Worm (Caenorhabditis elegans) whole organism, L1 larva: Measurements from ENCODE around the gene degl-1.

ENCODE experiments used
- C04F5.9 ChIP-seq: sonication (generic microtip); optimal IDR thresholded peaks from 2 replicates; lab custom pipeline; 2016; ENCODE audit warnings: missing genetic modification characterization, missing compliant biosample characterization
- C16A3.4 ChIP-seq: fragments of 150-350 bp; optimal IDR thresholded peaks from 2 replicates; lab custom pipeline; 2014; ENCODE audit warnings: missing biosample characterization, missing genetic modification characterization
- C34B4.2 ChIP-seq: sonication (generic microtip); optimal IDR thresholded peaks from 2 replicates; lab custom pipeline; 2017; ENCODE audit warnings: mild to moderate bottlenecking, missing genetic modification characterization, missing compliant biosample characterization
- aha-1 ChIP-seq: fragments of 150-350 bp; optimal IDR thresholded peaks from 2 replicates; lab custom pipeline; 2014; ENCODE audit warnings: missing biosample characterization, missing genetic modification characterization
- ceh-63 ChIP-seq: fragments of 200-800 bp; sonication (Bioruptor generic); optimal IDR thresholded peaks from 2 replicates; lab custom pipeline; 2018; ENCODE audit warnings: mild to moderate bottlenecking, missing genetic modification characterization, missing compliant biosample characterization
- ceh-88 ChIP-seq: fragments of 200-800 bp; sonication (Bioruptor generic); IDR thresholded peaks from 2 replicates; pipeline ENCODE4 v1.3.6; 2022; ENCODE audit warnings: missing genetic modification characterization, missing compliant biosample characterization
- ceh-90 ChIP-seq: sonication (generic microtip); optimal IDR thresholded peaks from 2 replicates; lab custom pipeline; 2016; ENCODE audit warnings: missing genetic modification characterization, missing compliant biosample characterization
- ces-1 ChIP-seq: fragments of 150-350 bp; optimal IDR thresholded peaks from 2 replicates; lab custom pipeline; 2014; ENCODE audit warnings: missing biosample characterization, missing genetic modification reagents, missing genetic modification characterization
- dpl-1 ChIP-seq, 3 experiments: fragments of 150-350 bp in 2 of 3; sonication (generic microtip) in 1 of 3; optimal IDR thresholded peaks; 2 replicates each; lab custom pipeline; 2014 to 2017; ENCODE audit warnings: missing biosample characterization in 3 of 3, missing genetic modification characterization in 3 of 3, missing genetic modification reagents in 3 of 3
- dsc-1 ChIP-seq: sonication (generic microtip); optimal IDR thresholded peaks from 2 replicates; lab custom pipeline; 2016; ENCODE audit warnings: mild to moderate bottlenecking, missing genetic modification characterization, missing compliant biosample characterization
- efl-1 ChIP-seq, 4 experiments: fragments of 150-350 bp; optimal IDR thresholded peaks in 3 of 4; peaks in 1 of 4; 1 replicate in 1 of 4; 2 replicates in 3 of 4; lab custom pipeline; 2014; ENCODE audit warnings: missing biosample characterization in 2 of 4, missing genetic modification characterization in 2 of 4, missing genetic modification reagents in 2 of 4
- efl-3 ChIP-seq: fragments of 200-800 bp; sonication (Bioruptor generic); optimal IDR thresholded peaks from 2 replicates; lab custom pipeline; 2018; ENCODE audit warnings: mild to moderate bottlenecking, missing genetic modification characterization, missing compliant biosample characterization
- egl-13 ChIP-seq: sonication (generic microtip); optimal IDR thresholded peaks from 2 replicates; lab custom pipeline; 2016; ENCODE audit warnings: missing genotype, missing genetic modification reagents, missing genetic modification characterization, missing compliant biosample characterization
- elt-2 ChIP-seq: sonication (generic microtip); optimal IDR thresholded peaks from 2 replicates; lab custom pipeline; 2016; ENCODE audit warnings: missing genetic modification characterization, mild to moderate bottlenecking, inconsistent platforms, missing compliant biosample characterization, missing genetic modification reagents
- elt-3 ChIP-seq, 6 experiments: fragments of 150-350 bp in 1 of 6; sonication (generic microtip); optimal IDR thresholded peaks; 2 replicates each; lab custom pipeline; 2017 to 2018; ENCODE audit warnings: missing biosample characterization in 6 of 6, missing genetic modification characterization in 6 of 6, inconsistent platforms in 1 of 6
- fos-1 ChIP-seq: fragments of 150-350 bp; optimal IDR thresholded peaks from 2 replicates; lab custom pipeline; 2014; ENCODE audit warnings: missing biosample characterization, missing genetic modification characterization
- hlh-17 ChIP-seq: fragments of 200-800 bp; sonication (Bioruptor generic); optimal IDR thresholded peaks from 2 replicates; lab custom pipeline; 2018; ENCODE audit warnings: missing genetic modification characterization, mild to moderate bottlenecking, missing compliant biosample characterization, moderate library complexity, borderline replicate concordance
- hlh-4 ChIP-seq: sonication (generic microtip); optimal IDR thresholded peaks from 2 replicates; lab custom pipeline; 2016; ENCODE audit warnings: mild to moderate bottlenecking, missing genetic modification characterization, missing compliant biosample characterization
- hpl-2 ChIP-seq: fragments of 150-350 bp; optimal IDR thresholded peaks from 2 replicates; lab custom pipeline; 2014; ENCODE audit warnings: missing biosample characterization, missing genetic modification reagents, missing genetic modification characterization
- jun-1 ChIP-seq: fragments of 150-350 bp; optimal IDR thresholded peaks from 2 replicates; lab custom pipeline; 2014; ENCODE audit warnings: missing biosample characterization, missing genetic modification reagents, missing genetic modification characterization
- lin-39 ChIP-seq: fragments of 150-350 bp; optimal IDR thresholded peaks from 2 replicates; lab custom pipeline; 2014; ENCODE audit warnings: missing biosample characterization, missing genetic modification reagents, missing genetic modification characterization
- lir-3 ChIP-seq: sonication (generic microtip); optimal IDR thresholded peaks from 2 replicates; lab custom pipeline; 2016; ENCODE audit warnings: mild to moderate bottlenecking, missing genetic modification characterization, moderate library complexity, missing compliant biosample characterization; ENCODE audit not compliant: poor library complexity
- lsy-2 ChIP-seq, 2 experiments: fragments of 150-350 bp; optimal IDR thresholded peaks; 2 replicates each; lab custom pipeline; 2014; ENCODE audit warnings: missing biosample characterization in 2 of 2, missing genetic modification characterization in 2 of 2
- mef-2 ChIP-seq: fragments of 150-350 bp; optimal IDR thresholded peaks from 2 replicates; lab custom pipeline; 2014; ENCODE audit warnings: missing biosample characterization, missing genetic modification characterization
- nhr-19 ChIP-seq: fragments of 200-800 bp; sonication (Bioruptor generic); conservative IDR thresholded peaks from 2 replicates; pipeline ENCODE4 v1.3.6; 2022; ENCODE audit warnings: missing genetic modification characterization, missing compliant biosample characterization
- nhr-20 ChIP-seq: sonication (generic microtip); optimal IDR thresholded peaks from 2 replicates; lab custom pipeline; 2016; ENCODE audit warnings: mild to moderate bottlenecking, missing genetic modification characterization, missing compliant biosample characterization
- nhr-28 ChIP-seq: fragments of 150-350 bp; optimal IDR thresholded peaks from 2 replicates; lab custom pipeline; 2014; ENCODE audit warnings: missing biosample characterization, missing genetic modification characterization
- nhr-71 ChIP-seq: sonication (generic microtip); optimal IDR thresholded peaks from 2 replicates; lab custom pipeline; 2016; ENCODE audit warnings: mild to moderate bottlenecking, missing genetic modification characterization, moderate library complexity, missing compliant biosample characterization
- nhr-77 ChIP-seq: fragments of 150-350 bp; optimal IDR thresholded peaks from 2 replicates; lab custom pipeline; 2014; ENCODE audit warnings: missing biosample characterization, missing genetic modification characterization
- nhr-85 ChIP-seq: sonication (generic microtip); peaks from one replicate; lab custom pipeline; 2016; ENCODE audit warnings: missing genetic modification characterization, inconsistent platforms, missing compliant biosample characterization
- nhr-90 ChIP-seq: sonication (generic microtip); optimal IDR thresholded peaks from 2 replicates; lab custom pipeline; 2016; ENCODE audit warnings: mild to moderate bottlenecking, missing genetic modification characterization, missing compliant biosample characterization; ENCODE audit not compliant: poor library complexity
- pax-3 ChIP-seq: fragments of 200-800 bp; sonication (Bioruptor generic); optimal IDR thresholded peaks from 2 replicates; lab custom pipeline; 2018; ENCODE audit warnings: mild to moderate bottlenecking, missing genetic modification characterization, moderate library complexity, missing compliant biosample characterization
- pqm-1 ChIP-seq: sonication (generic microtip); optimal IDR thresholded peaks from 3 replicates; lab custom pipeline; 2017; ENCODE audit warnings: missing biosample characterization, missing genetic modification characterization
- rnt-1 ChIP-seq: sonication (generic microtip); optimal IDR thresholded peaks from 2 replicates; lab custom pipeline; 2016; ENCODE audit warnings: mild to moderate bottlenecking, missing genetic modification characterization, moderate library complexity, missing compliant biosample characterization
- skn-1 ChIP-seq: fragments of 150-350 bp; optimal IDR thresholded peaks from 2 replicates; lab custom pipeline; 2014; ENCODE audit warnings: missing biosample characterization, missing genetic modification characterization
- snpc-4 ChIP-seq: fragments of 150-350 bp; optimal IDR thresholded peaks from 2 replicates; lab custom pipeline; 2014; ENCODE audit warnings: missing biosample characterization, missing genetic modification characterization
- sox-4 ChIP-seq: sonication (generic microtip); optimal IDR thresholded peaks from 2 replicates; lab custom pipeline; 2016; ENCODE audit warnings: missing genetic modification characterization, missing compliant biosample characterization
- sptf-1 ChIP-seq: fragments of 150-350 bp; optimal IDR thresholded peaks from 2 replicates; lab custom pipeline; 2014; ENCODE audit warnings: missing biosample characterization, missing genetic modification characterization
- sup-37 ChIP-seq: fragments of 200-800 bp; sonication (Bioruptor generic); optimal IDR thresholded peaks from 2 replicates; lab custom pipeline; 2018; ENCODE audit warnings: mild to moderate bottlenecking, missing genetic modification characterization, missing compliant biosample characterization
- tbx-2 ChIP-seq: sonication (generic microtip); optimal IDR thresholded peaks from 2 replicates; lab custom pipeline; 2016; ENCODE audit warnings: missing genetic modification characterization, missing compliant biosample characterization
- unc-130 ChIP-seq: fragments of 150-350 bp; optimal IDR thresholded peaks from 2 replicates; lab custom pipeline; 2017; ENCODE audit warnings: missing biosample characterization, missing genetic modification characterization, inconsistent platforms
- unc-30 ChIP-seq: sonication (generic microtip); optimal IDR thresholded peaks from 2 replicates; lab custom pipeline; 2017; ENCODE audit warnings: missing biosample characterization, missing genetic modification characterization
- unc-62 ChIP-seq: fragments of 150-350 bp; optimal IDR thresholded peaks from 2 replicates; lab custom pipeline; 2014; ENCODE audit warnings: missing biosample characterization, missing genetic modification reagents, missing genetic modification characterization
- unc-86 ChIP-seq: sonication (generic microtip); optimal IDR thresholded peaks from 2 replicates; lab custom pipeline; 2016; ENCODE audit warnings: missing genetic modification characterization, missing compliant biosample characterization
- vab-15 ChIP-seq: sonication (generic microtip); optimal IDR thresholded peaks from 2 replicates; lab custom pipeline; 2017; ENCODE audit warnings: missing genotype, mild to moderate bottlenecking, missing genetic modification characterization, missing compliant biosample characterization
- zag-1 ChIP-seq: fragments of 150-350 bp; optimal IDR thresholded peaks from 2 replicates; lab custom pipeline; 2014; ENCODE audit warnings: missing biosample characterization, missing genetic modification characterization
- zip-4 ChIP-seq: fragments of 200-800 bp; sonication (Bioruptor generic); optimal IDR thresholded peaks from 2 replicates; lab custom pipeline; 2018; ENCODE audit warnings: mild to moderate bottlenecking, missing genetic modification characterization, moderate library complexity, missing compliant biosample characterization

degl-1 gene

ce11 chrIV:14765336-14765735, 5.9 kb downstream of the degl-1 start, which contains the start of gene Y57G11C.5:
Gene Y57G11C.5, minus strand, starts transcription at chrIV:14765436.
- TF ChIP-seq unc-130 (tag; lab: Kevin White, UChicago) = no peak
- no peak for TF ChIP-seq ceh-90
- no peak for TF ChIP-seq lir-3 (tag; lab: Kevin White, UChicago)
- no peak for TF ChIP-seq pqm-1 (tag; lab: Kevin White, UChicago)
- no peak for TF ChIP-seq sox-4 (tag; lab: Kevin White, UChicago)
- TF ChIP-seq lin-39 (tag; lab: Kevin White, UChicago) = no peak
- TF ChIP-seq pax-3 (tag; lab: Kevin White, UChicago) = no peak
- no peak for TF ChIP-seq sup-37 (GFP tag; lab: Kevin White, UChicago)
- no peak for TF ChIP-seq elt-3 (tag; optimal IDR thresholded peaks at IDR 0.05; lab: Kevin White, UChicago)
- no peak for TF ChIP-seq mef-2 (tag; lab: Kevin White, UChicago)
- no peak for TF ChIP-seq snpc-4 (tag; lab: Kevin White, UChicago)
- no peak for TF ChIP-seq nhr-71 (tag; lab: Kevin White, UChicago)
- no peak for TF ChIP-seq skn-1

DNA sequence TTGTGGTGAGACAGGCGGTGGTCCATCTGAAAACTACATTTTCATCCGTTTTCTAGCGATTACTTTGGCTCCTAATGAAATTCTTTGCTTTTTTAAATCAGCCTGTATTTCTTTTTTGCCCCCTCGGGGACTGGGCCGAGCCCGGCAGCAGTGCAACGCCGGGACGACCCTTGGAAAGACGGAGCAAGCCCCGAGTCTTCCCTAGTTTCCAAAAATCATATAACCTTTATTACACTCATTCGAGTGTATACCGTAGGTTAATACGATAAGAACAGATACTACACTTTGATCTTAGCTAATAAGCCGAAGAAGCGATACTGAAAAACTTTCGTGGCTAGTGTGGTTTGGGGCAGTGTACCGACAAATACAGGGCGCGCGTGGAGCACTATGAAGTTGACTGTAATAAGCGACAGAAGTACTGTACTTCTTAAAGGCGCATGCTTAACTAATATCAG, 6.5 kb downstream of the degl-1 start:
- no peak for TF ChIP-seq ceh-88
- no peak for TF ChIP-seq hlh-4 (tag; lab: Kevin White, UChicago)
- no peak for TF ChIP-seq nhr-90 (tag; lab: Kevin White, UChicago)
- no peak for TF ChIP-seq aha-1 (tag; lab: Kevin White, UChicago)
- TF ChIP-seq nhr-19 (GFP tag; lab: Robert Waterston, UW) = no peak
- no peak for TF ChIP-seq fos-1 (tag; lab: Kevin White, UChicago)
- no peak for TF ChIP-seq nhr-85 (tag; lab: Kevin White, UChicago)
- TF ChIP-seq ces-1 (GFP tag; lab: Kevin White, UChicago) = no peak
- TF ChIP-seq C04F5.9 = no peak
- TF ChIP-seq nhr-20 (tag; lab: Kevin White, UChicago) = no peak
- no peak for TF ChIP-seq zip-4 (GFP tag; lab: Kevin White, UChicago)
- TF ChIP-seq lin-39 (tag; lab: Kevin White, UChicago) = no peak
- TF ChIP-seq sptf-1 (tag; lab: Kevin White, UChicago) = no peak
- no peak for TF ChIP-seq egl-13 (tag; lab: Kevin White, UChicago)
- TF ChIP-seq C34B4.2 (tag; lab: Kevin White, UChicago) = no peak
- no peak for TF ChIP-seq vab-15 (tag; lab: Kevin White, UChicago)
- no peak for TF ChIP-seq tbx-2 (tag; lab: Kevin White, UChicago)
- TF ChIP-seq rnt-1 (tag; lab: Kevin White, UChicago) = no peak
- no peak for TF ChIP-seq efl-3 (GFP tag; lab: Kevin White, UChicago)

DNA sequence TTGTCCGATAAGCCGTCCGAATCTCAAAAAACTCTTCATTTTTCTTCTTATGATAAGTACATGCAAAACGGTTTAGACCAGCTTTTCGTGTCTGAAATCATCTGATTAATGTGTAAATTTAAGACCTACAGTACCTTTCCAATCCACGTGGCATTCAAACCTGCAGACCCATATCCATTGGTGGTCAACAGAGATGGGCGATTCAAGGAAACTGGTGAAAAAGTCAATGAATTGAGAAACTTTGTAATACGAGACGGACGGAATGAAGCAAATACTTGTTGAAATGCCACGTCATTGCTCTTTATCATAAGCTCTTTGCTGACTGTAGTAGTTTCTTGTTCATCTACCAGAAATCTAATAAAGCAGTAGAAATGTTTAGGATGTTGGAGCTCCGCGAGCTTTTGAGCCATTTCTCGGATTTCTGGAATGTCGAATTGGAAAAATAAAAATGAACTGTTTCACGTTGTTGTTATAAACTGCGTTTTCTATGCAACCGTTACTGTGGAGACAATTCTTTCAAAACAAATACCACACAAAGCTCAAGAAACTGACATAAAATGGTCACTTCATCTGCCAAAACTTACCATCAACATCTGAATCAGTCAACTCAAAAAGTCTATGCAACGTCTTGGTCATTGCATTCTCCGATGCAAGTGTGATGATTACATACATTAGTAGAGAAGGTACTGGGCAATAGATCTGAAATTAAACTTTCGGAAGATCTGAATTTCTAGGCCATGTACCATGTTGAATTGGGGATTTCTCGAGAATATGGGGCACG, 7.1 kb downstream of the degl-1 start:
- no peak for TF ChIP-seq efl-3 (GFP tag; lab: Kevin White, UChicago)
- no peak for TF ChIP-seq zag-1 (tag; lab: Kevin White, UChicago)
- TF ChIP-seq C16A3.4 (tag; lab: Kevin White, UChicago) = no peak
- peak; percentile 46 for TF ChIP-seq vab-15 (tag; lab: Kevin White, UChicago)
- TF ChIP-seq dsc-1 (tag; lab: Kevin White, UChicago) = no peak
- TF ChIP-seq nhr-28 (tag; lab: Kevin White, UChicago) = no peak
- TF ChIP-seq nhr-77 (tag; lab: Kevin White, UChicago) = no peak
- peak; percentile 45 for TF ChIP-seq nhr-71 (tag; lab: Kevin White, UChicago)
- no peak for TF ChIP-seq hlh-17 (GFP tag; lab: Kevin White, UChicago)
- no peak for TF ChIP-seq unc-86 (tag; lab: Kevin White, UChicago)
- TF ChIP-seq unc-62 (GFP tag; lab: Kevin White, UChicago) = no peak
- TF ChIP-seq jun-1 = no peak
- TF ChIP-seq ceh-63 (GFP tag; lab: Kevin White, UChicago) = no peak
- no peak for TF ChIP-seq dpl-1 (GFP tag; optimal IDR thresholded peaks at IDR 0.05; lab: Kevin White, UChicago)
- TF ChIP-seq efl-1 (optimal IDR thresholded peaks at IDR 0.05; lab: Kevin White, UChicago) = no peak
- TF ChIP-seq efl-1 (GFP tag; optimal IDR thresholded peaks at IDR 0.05 in 1 of 2; lab: Kevin White, UChicago) = peak in 1 of 2 experiments; percentile 18
- peak in 1 of 2 experiments; percentile 1 for TF ChIP-seq lsy-2 (tag; optimal IDR thresholded peaks at IDR 0.05; lab: Kevin White, UChicago)
- TF ChIP-seq egl-13 (tag; lab: Kevin White, UChicago) = no peak
- no peak for TF ChIP-seq hlh-4 (tag; lab: Kevin White, UChicago)
- no peak for TF ChIP-seq C34B4.2 (tag; lab: Kevin White, UChicago)
- TF ChIP-seq ceh-88 = peak; percentile 16; the same call in 1 of the 2 replicates
- no peak for TF ChIP-seq unc-30
- TF ChIP-seq hpl-2 = no peak
- no peak for TF ChIP-seq elt-2
